Fruit fly (Drosophila melanogaster) Kc167 (cell line): ENCODE measurements around the gene rb.

Experiments
- Sin3A ChIP-seq: fragments of >200 bp; optimal IDR thresholded peaks from 2 replicates; lab custom pipeline; 2018; ENCODE audit warnings: missing external identifiers
- h ChIP-seq: fragments of >200 bp; optimal IDR thresholded peaks from 3 replicates; lab custom pipeline; 2018; ENCODE audit warnings: missing external identifiers
- insv ChIP-seq: fragments of >200 bp; optimal IDR thresholded peaks from 3 replicates; lab custom pipeline; 2018; ENCODE audit warnings: missing external identifiers
- psq ChIP-seq: fragments of >200 bp; optimal IDR thresholded peaks from 2 replicates; lab custom pipeline; 2017; ENCODE audit warnings: missing external identifiers

DNA sequence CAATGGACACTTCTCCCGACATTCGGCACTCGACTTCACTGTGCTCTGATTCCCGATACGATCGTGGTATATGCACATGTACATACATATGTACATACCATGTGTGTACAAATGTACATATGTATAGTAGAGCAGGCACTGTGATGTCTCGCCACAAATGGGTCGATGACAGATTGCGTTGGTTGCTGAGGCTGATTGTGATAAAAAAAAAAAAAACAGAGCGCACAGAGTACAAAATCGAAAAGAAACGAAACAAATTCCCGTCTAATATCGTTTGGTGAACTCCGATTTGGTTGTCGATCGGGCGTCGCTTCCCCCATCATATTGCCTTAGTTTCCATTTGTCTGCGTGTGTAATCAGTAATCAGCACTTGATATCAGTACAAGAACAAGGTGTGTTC lies 15.4 kb upstream of the rb start:
- TF ChIP-seq h (lab: Kevin White, UChicago) = no peak
- no peak for TF ChIP-seq Sin3A (lab: Kevin White, UChicago)
- no peak for TF ChIP-seq insv
- TF ChIP-seq psq = no peak
